Worm (Caenorhabditis elegans): Measurements from ENCODE around the gene W01B6.3.

The W01B6.3 gene

ce11 chrIV:10089777-10090176 lies 17.4 kb upstream of the W01B6.3 start, which contains the start of gene ttr-39:
TSS of gene ttr-39 (minus strand) at chrIV:10089877.
- TF ChIP-seq hmg-11 (tag; optimal IDR thresholded peaks at IDR 0.05) (no peak), ceh-28 (tag; optimal IDR thresholded peaks at IDR 0.05) (no peak), R02D3.7 (tag; optimal IDR thresholded peaks at IDR 0.05) (no peak), fkh-2 (tag; optimal IDR thresholded peaks at IDR 0.05) (no peak), ama-1 (optimal IDR thresholded peaks at IDR 0.05) (no peak), ztf-11 (tag; optimal IDR thresholded peaks at IDR 0.05) (no peak), pqm-1 (tag; optimal IDR thresholded peaks at IDR 0.05) (no peak), unc-39 (tag; optimal IDR thresholded peaks at IDR 0.05) (no peak), egl-27 (tag; optimal IDR thresholded peaks at IDR 0.05) (no peak), snpc-4 (tag; optimal IDR thresholded peaks at IDR 0.05) (no peak)

- TF ChIP-seq ceh-82 (tag; optimal IDR thresholded peaks at IDR 0.05) (no peak), mdl-1 (tag; optimal IDR thresholded peaks at IDR 0.05) (no peak), ztf-4 (tag; optimal IDR thresholded peaks at IDR 0.05) (no peak), elt-1 (tag; optimal IDR thresholded peaks at IDR 0.05) (no peak), lsy-12 (tag; optimal IDR thresholded peaks at IDR 0.05) (no peak), snpc-4 (tag; optimal IDR thresholded peaks at IDR 0.05) (peak; percentile 36), nhr-76 (tag; optimal IDR thresholded peaks at IDR 0.05) (no peak), pha-4 (tag; optimal IDR thresholded peaks at IDR 0.05) (no peak), nfya-1 (tag; optimal IDR thresholded peaks at IDR 0.05; ENCODE audit: insufficient read depth) (peak; percentile 84), zag-1 (tag; optimal IDR thresholded peaks at IDR 0.05) (no peak), nhr-25 (tag; optimal IDR thresholded peaks at IDR 0.05) (peak; percentile 70), nhr-43 (tag; optimal IDR thresholded peaks at IDR 0.05; ENCODE audit: poor library complexity, severe bottlenecking) (peak; percentile 74), mml-1 (tag; optimal IDR thresholded peaks at IDR 0.05) (no peak), nhr-23 (tag; optimal IDR thresholded peaks at IDR 0.05) (peak; percentile 54), nhr-67 (tag; optimal IDR thresholded peaks at IDR 0.05) (no peak), ceh-9 (tag; optimal IDR thresholded peaks at IDR 0.05) (no peak), tbx-2 (tag; optimal IDR thresholded peaks at IDR 0.05) (no peak), pqm-1 (tag; optimal IDR thresholded peaks at IDR 0.05) (peak; percentile 17), elt-3 (tag; optimal IDR thresholded peaks at IDR 0.05) (no peak), ama-1 (optimal IDR thresholded peaks at IDR 0.05) (no peak), aly-2 (tag; optimal IDR thresholded peaks at IDR 0.05) (no peak), nhr-11 (tag; optimal IDR thresholded peaks at IDR 0.05) (no peak), lin-39 (tag; optimal IDR thresholded peaks at IDR 0.05) (peak; percentile 70), unc-39 (tag; optimal IDR thresholded peaks at IDR 0.05) (no peak), daf-12 (tag; optimal IDR thresholded peaks at IDR 0.05) (no peak), ceh-16 (tag; optimal IDR thresholded peaks at IDR 0.05) (no peak), fos-1 (tag; optimal IDR thresholded peaks at IDR 0.05) (no peak), jun-1 (tag; optimal IDR thresholded peaks at IDR 0.05) (peak; percentile 10), fkh-10 (GFP tag; optimal IDR thresholded peaks at IDR 0.05) (peak; percentile 23), egl-27 (tag; optimal IDR thresholded peaks at IDR 0.05) (no peak), R02D3.7 (tag; optimal IDR thresholded peaks at IDR 0.05) (peak; percentile 71), ceh-28 (tag; optimal IDR thresholded peaks at IDR 0.05) (no peak), hmg-11 (tag; optimal IDR thresholded peaks at IDR 0.05) (no peak), egl-5 (tag; optimal IDR thresholded peaks at IDR 0.05) (no peak), nhr-12 (tag; optimal IDR thresholded peaks at IDR 0.05) (no peak), skn-1 (tag; optimal IDR thresholded peaks at IDR 0.05) (peak; percentile 4), nhr-237 (tag; optimal IDR thresholded peaks at IDR 0.05) (no peak), nhr-77 (tag; optimal IDR thresholded peaks at IDR 0.05) (no peak), fkh-2 (tag; optimal IDR thresholded peaks at IDR 0.05) (no peak), ZK546.5 (tag; optimal IDR thresholded peaks at IDR 0.05) (no peak), elt-2 (tag; optimal IDR thresholded peaks at IDR 0.05) (no peak), unc-62 (GFP tag; optimal IDR thresholded peaks at IDR 0.05) (no peak), ztf-11 (tag; optimal IDR thresholded peaks at IDR 0.05) (no peak), sea-2 (GFP tag; optimal IDR thresholded peaks at IDR 0.05) (no peak), eor-1 (tag; optimal IDR thresholded peaks at IDR 0.05) (no peak), lin-15B (tag; optimal IDR thresholded peaks at IDR 0.05) (peak; percentile 93), nhr-28 (tag; optimal IDR thresholded peaks at IDR 0.05) (no peak)
Measured at ce11 chrIV:10085401-10086187, 13.2 kb upstream of the W01B6.3 start, which contains the start of the genes col-2 and ndc-80. TSS of gene col-2 (minus strand) at chrIV:10085451. TSS of gene ndc-80 (plus strand) at chrIV:10086137.

Data from whole organism, L3 larva.